Worm (Caenorhabditis elegans) whole organism, mixed stage, embryonic: ENCODE measurements around the gene grsp-2.
A peak's percentile ranks its signal among the peaks of the same experiment; 100 is the strongest.

Experiments
- M03D4.4 ChIP-seq: sonication (generic microtip); optimal IDR thresholded peaks from 2 replicates; lab custom pipeline; 2017; ENCODE audit warnings: mild to moderate bottlenecking, missing genetic modification characterization, missing compliant biosample characterization
- blmp-1 ChIP-seq: fragments of 150-350 bp; optimal IDR thresholded peaks from 2 replicates; lab custom pipeline; 2014; ENCODE audit warnings: missing biosample characterization, missing genetic modification characterization
- ceh-39 ChIP-seq: fragments of 150-350 bp; optimal IDR thresholded peaks from 2 replicates; lab custom pipeline; 2014; ENCODE audit warnings: missing biosample characterization, missing genetic modification characterization
- ceh-43 ChIP-seq: fragments of 200-800 bp; sonication (Bioruptor generic); optimal IDR thresholded peaks from 2 replicates; lab custom pipeline; 2018; ENCODE audit warnings: mild to moderate bottlenecking, missing genetic modification characterization, moderate library complexity, missing compliant biosample characterization
- ceh-83 ChIP-seq: fragments of 200-800 bp; sonication (Bioruptor generic); optimal IDR thresholded peaks from 2 replicates; lab custom pipeline; 2018; ENCODE audit warnings: mild to moderate bottlenecking, missing genetic modification characterization, missing compliant biosample characterization
- ces-1 ChIP-seq: fragments of 150-350 bp; optimal IDR thresholded peaks from 2 replicates; lab custom pipeline; 2014; ENCODE audit warnings: missing biosample characterization, missing genetic modification reagents, missing genetic modification characterization
- cnd-1 ChIP-seq: fragments of 200-800 bp; sonication (Bioruptor generic); optimal IDR thresholded peaks from 2 replicates; lab custom pipeline; 2018; ENCODE audit warnings: mild to moderate bottlenecking, missing genetic modification characterization, missing compliant biosample characterization
- elt-1 ChIP-seq: sonication (generic microtip); optimal IDR thresholded peaks from 2 replicates; lab custom pipeline; 2017; ENCODE audit warnings: missing genetic modification characterization, mild to moderate bottlenecking, missing compliant biosample characterization, antibody characterized with exemption, moderate library complexity, borderline replicate concordance; ENCODE audit not compliant: insufficient read depth
- elt-3 ChIP-seq: fragments of 150-350 bp; optimal IDR thresholded peaks from 2 replicates; lab custom pipeline; 2014; ENCODE audit warnings: missing biosample characterization, missing genetic modification characterization
- flh-1 ChIP-seq: fragments of 200-800 bp; sonication (Bioruptor generic); optimal IDR thresholded peaks from 2 replicates; lab custom pipeline; 2018; ENCODE audit warnings: mild to moderate bottlenecking, missing genetic modification characterization, moderate library complexity, missing compliant biosample characterization
- ham-2 ChIP-seq: fragments of 200-800 bp; sonication (Bioruptor generic); optimal IDR thresholded peaks from 2 replicates; lab custom pipeline; 2018; ENCODE audit warnings: mild to moderate bottlenecking, missing genetic modification characterization, missing compliant biosample characterization
- hlh-1 ChIP-seq: fragments of 150-350 bp; optimal IDR thresholded peaks from 2 replicates; lab custom pipeline; 2014; ENCODE audit warnings: missing biosample characterization, missing genetic modification reagents, missing genetic modification characterization
- lin-32 ChIP-seq: fragments of 200-800 bp; sonication (Bioruptor generic); optimal IDR thresholded peaks from 2 replicates; lab custom pipeline; 2018; ENCODE audit warnings: mild to moderate bottlenecking, missing genetic modification characterization, missing compliant biosample characterization
- lsy-2 ChIP-seq: fragments of 150-350 bp; optimal IDR thresholded peaks from 2 replicates; lab custom pipeline; 2014; ENCODE audit warnings: missing biosample characterization, missing genetic modification characterization
- mab-5 ChIP-seq: fragments of 150-350 bp; optimal IDR thresholded peaks from 2 replicates; lab custom pipeline; 2014; ENCODE audit warnings: missing biosample characterization, missing genetic modification characterization
- mep-1 ChIP-seq: fragments of 150-350 bp; optimal IDR thresholded peaks from 2 replicates; lab custom pipeline; 2017; ENCODE audit warnings: missing biosample characterization, missing genetic modification reagents, missing genetic modification characterization, inconsistent platforms
- mls-2 ChIP-seq: sonication (generic microtip); optimal IDR thresholded peaks from 2 replicates; lab custom pipeline; 2016; ENCODE audit warnings: mild to moderate bottlenecking, missing genetic modification characterization, moderate library complexity, missing compliant biosample characterization
- nhr-12 ChIP-seq: fragments of 150-350 bp; optimal IDR thresholded peaks from 2 replicates; lab custom pipeline; 2014; ENCODE audit warnings: missing biosample characterization, missing genetic modification characterization
- nhr-2 ChIP-seq: fragments of 150-350 bp; optimal IDR thresholded peaks from 2 replicates; lab custom pipeline; 2014; ENCODE audit warnings: missing biosample characterization, missing genetic modification characterization
- nhr-237 ChIP-seq: fragments of 150-350 bp; optimal IDR thresholded peaks from 2 replicates; lab custom pipeline; 2014; ENCODE audit warnings: missing biosample characterization, missing genetic modification characterization
- nhr-28 ChIP-seq: fragments of 150-350 bp; optimal IDR thresholded peaks from 2 replicates; lab custom pipeline; 2014; ENCODE audit warnings: missing biosample characterization, missing genetic modification characterization
- nhr-76 ChIP-seq: sonication (generic microtip); optimal IDR thresholded peaks from 2 replicates; lab custom pipeline; 2017; ENCODE audit warnings: missing biosample characterization, missing genetic modification characterization
- sem-2 ChIP-seq: fragments of 200-800 bp; sonication (Bioruptor generic); optimal IDR thresholded peaks from 2 replicates; lab custom pipeline; 2018; ENCODE audit warnings: mild to moderate bottlenecking, missing genetic modification characterization, missing compliant biosample characterization
- sptf-1 ChIP-seq: sonication (generic microtip); optimal IDR thresholded peaks from 2 replicates; lab custom pipeline; 2017; ENCODE audit warnings: mild to moderate bottlenecking, missing genetic modification characterization, moderate library complexity, missing compliant biosample characterization
- tbx-8 ChIP-seq: fragments of 200-800 bp; sonication (Bioruptor generic); optimal IDR thresholded peaks from 2 replicates; lab custom pipeline; 2018; ENCODE audit warnings: mild to moderate bottlenecking, missing genetic modification characterization, moderate library complexity, missing compliant biosample characterization
- unc-120 ChIP-seq: sonication (generic microtip); optimal IDR thresholded peaks from 2 replicates; lab custom pipeline; 2017; ENCODE audit warnings: missing genetic modification characterization, missing compliant biosample characterization; ENCODE audit not compliant: poor library complexity, severe bottlenecking
- unc-39 ChIP-seq: fragments of 150-350 bp; optimal IDR thresholded peaks from 2 replicates; lab custom pipeline; 2014; ENCODE audit warnings: missing biosample characterization, missing genetic modification characterization
- zip-8 ChIP-seq: fragments of 150-350 bp; optimal IDR thresholded peaks from 2 replicates; lab custom pipeline; 2014; ENCODE audit warnings: missing biosample characterization, missing genetic modification characterization
- ztf-11 ChIP-seq: fragments of 150-350 bp; optimal IDR thresholded peaks from 2 replicates; lab custom pipeline; 2014; ENCODE audit warnings: missing biosample characterization, missing genetic modification characterization

Gene grsp-2

DNA sequence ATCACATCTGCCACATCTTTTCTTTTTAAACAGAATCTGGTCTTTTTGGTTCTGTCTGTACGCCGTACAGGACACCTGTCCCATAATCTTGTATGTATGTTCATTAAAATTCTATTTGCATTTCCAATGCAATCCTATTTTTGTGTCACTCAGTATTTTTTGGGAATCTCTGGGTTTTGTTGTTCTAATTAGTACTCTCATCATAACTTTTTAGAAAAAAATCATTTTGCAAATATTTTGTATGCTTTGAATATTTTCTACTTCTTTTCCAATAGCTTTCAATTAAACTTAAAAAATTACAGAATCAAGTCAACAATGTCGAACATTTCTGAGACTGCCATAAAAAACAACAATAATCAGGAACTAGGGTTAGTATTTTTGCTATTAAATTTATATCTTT lies 3.9 kb downstream of the grsp-2 start, which contains the start of gene T28C6.3:
Gene T28C6.3 (plus strand): TSS at position 301 of the 400 bp plus-strand sequence.
- TF ChIP-seq nhr-2 (no peak), unc-39 (tag; lab: Kevin White, UChicago) (no peak), nhr-28 (tag; lab: Kevin White, UChicago) (no peak), lin-32 (GFP tag; lab: Kevin White, UChicago) (no peak), nhr-237 (no peak), cnd-1 (tag; lab: Kevin White, UChicago) (no peak), ces-1 (GFP tag; lab: Kevin White, UChicago) (no peak), blmp-1 (tag; lab: Kevin White, UChicago) (no peak), ztf-11 (tag; lab: Kevin White, UChicago) (no peak), zip-8 (tag; lab: Kevin White, UChicago) (no peak)
- TF ChIP-seq, all 35 proteins: peak for 0

DNA sequence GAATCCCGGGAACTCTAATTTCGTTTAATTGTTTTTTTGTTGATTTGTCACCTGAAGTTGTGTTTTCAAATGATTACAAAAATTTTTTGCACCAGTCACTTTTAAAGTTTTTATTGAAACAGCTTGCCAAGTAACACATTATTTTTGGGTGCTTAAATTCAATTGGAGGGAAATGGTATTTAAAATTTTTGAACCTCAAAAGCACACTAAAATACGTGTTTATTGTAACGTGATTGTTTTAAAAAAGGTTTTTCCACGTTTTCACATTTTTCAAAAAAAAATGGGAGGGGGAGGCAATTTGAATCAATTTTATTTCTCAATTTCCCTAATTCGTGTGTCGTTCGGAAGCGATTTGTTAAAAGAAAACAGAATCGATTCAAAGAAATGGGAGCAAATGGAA lies 5.0 kb downstream of the grsp-2 start, which contains the start of gene T28C6.5:
Gene T28C6.5 (plus strand): TSS at position 301 of the 400 bp plus-strand sequence.
- TF ChIP-seq lsy-2 (tag; lab: Kevin White, UChicago) (no peak), ham-2 (GFP tag; lab: Kevin White, UChicago) (no peak), sptf-1 (tag; lab: Kevin White, UChicago) (no peak), tbx-8 (GFP tag; lab: Kevin White, UChicago) (no peak), elt-3 (tag; lab: Kevin White, UChicago) (no peak), blmp-1 (tag; lab: Kevin White, UChicago) (no peak), sem-2 (GFP tag; lab: Kevin White, UChicago) (no peak), nhr-28 (tag; lab: Kevin White, UChicago) (no peak), flh-1 (GFP tag; lab: Kevin White, UChicago) (no peak), nhr-2 (no peak)

DNA sequence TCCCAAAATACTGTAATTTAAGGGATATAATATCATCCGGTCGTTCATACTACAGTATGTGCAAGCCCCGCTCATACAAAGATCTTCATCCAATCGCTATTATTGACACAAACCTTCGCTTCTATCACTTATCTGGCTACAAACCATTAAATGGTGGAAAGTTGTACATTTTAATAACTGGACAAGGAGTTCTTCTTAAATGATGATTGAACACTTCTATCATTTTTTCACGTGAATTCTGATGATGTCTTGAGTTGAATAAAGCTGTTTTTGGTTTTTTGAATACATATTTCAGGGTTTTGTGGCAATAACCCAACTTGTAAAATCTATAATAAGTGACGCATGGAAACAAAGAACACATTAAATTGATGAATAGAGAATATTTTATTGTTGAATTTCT lies 6.5 kb downstream of the grsp-2 start:
- TF ChIP-seq zip-8 (tag; lab: Kevin White, UChicago) (no peak), lin-32 (GFP tag; lab: Kevin White, UChicago) (no peak), unc-120 (tag; lab: Kevin White, UChicago) (no peak), nhr-76 (no peak), ham-2 (GFP tag; lab: Kevin White, UChicago) (no peak), mab-5 (tag; lab: Kevin White, UChicago) (no peak), cnd-1 (tag; lab: Kevin White, UChicago) (no peak)

ce11 chrIV:8824145-8824833 lies 8.2 kb downstream of the grsp-2 start, which contains the start of the genes col-117 and col-3:
col-117 (minus strand) TSS chrIV:8824195.
col-3 (plus strand) TSS chrIV:8824783.
- TF ChIP-seq nhr-12 (no peak), ham-2 (GFP tag; lab: Kevin White, UChicago) (peak; percentile 72), elt-1 (tag; lab: Kevin White, UChicago) (peak; percentile 77), zip-8 (tag; lab: Kevin White, UChicago) (no peak)

- TF ChIP-seq ceh-43 (GFP tag; lab: Kevin White, UChicago), result no peak
- no peak for TF ChIP-seq nhr-237
- TF ChIP-seq sptf-1 (tag; lab: Kevin White, UChicago), result no peak
- no peak for TF ChIP-seq hlh-1 (tag; lab: Kevin White, UChicago)
- no peak for TF ChIP-seq lsy-2 (tag; lab: Kevin White, UChicago)
- no peak for TF ChIP-seq elt-3 (tag; lab: Kevin White, UChicago)
- TF ChIP-seq unc-39 (tag; lab: Kevin White, UChicago), result no peak
- no peak for TF ChIP-seq flh-1 (GFP tag; lab: Kevin White, UChicago)
- TF ChIP-seq ceh-83, result no peak
- no peak for TF ChIP-seq ces-1 (GFP tag; lab: Kevin White, UChicago)
- no peak for TF ChIP-seq nhr-76
- no peak for TF ChIP-seq ceh-39 (tag; lab: Kevin White, UChicago)
- no peak for TF ChIP-seq mls-2 (tag; lab: Kevin White, UChicago)
- no peak for TF ChIP-seq nhr-28 (tag; lab: Kevin White, UChicago)
- no peak for TF ChIP-seq M03D4.4 (tag; lab: Kevin White, UChicago)
- no peak for TF ChIP-seq mep-1
- no peak for TF ChIP-seq unc-120 (tag; lab: Kevin White, UChicago)
- TF ChIP-seq, all 35 proteins: peak for 0
Measured at ce11 chrIV:8825997-8826605, 10.0 kb downstream of the grsp-2 start.
